Fruit fly (Drosophila melanogaster) whole organism, embryonic: ENCODE measurements around the gene Sap30.

Source experiments
- Antp ChIP-seq: fragments of 200-800 bp; sonication (Bioruptor generic); optimal IDR thresholded peaks from 3 replicates; lab custom pipeline; 2016; ENCODE audit warnings: missing biosample characterization, missing genetic modification characterization
- Atf6 ChIP-seq: fragments of 200-800 bp; sonication (Bioruptor generic); IDR thresholded peaks from 2 replicates; pipeline ENCODE4 v1.3.6; 2022; ENCODE audit warnings: missing biosample characterization, missing genetic modification characterization
- CG10654 ChIP-seq: fragments of 200-800 bp; sonication (Bioruptor generic); optimal IDR thresholded peaks from 2 replicates; lab custom pipeline; 2016; ENCODE audit warnings: missing biosample characterization, missing genetic modification characterization
- CG11247 ChIP-seq: fragments of 200-800 bp; sonication (Bioruptor generic); IDR thresholded peaks from 2 replicates; pipeline ENCODE4 v1.3.6; 2022; ENCODE audit warnings: missing biosample characterization, missing genetic modification characterization
- CG13296 ChIP-seq: fragments of 200-800 bp; sonication (Bioruptor generic); optimal IDR thresholded peaks from 3 replicates; lab custom pipeline; 2018; ENCODE audit warnings: missing biosample characterization, mild to moderate bottlenecking, missing genetic modification characterization
- CG13424 ChIP-seq: fragments of 200-800 bp; sonication (Bioruptor generic); optimal IDR thresholded peaks from 2 replicates; lab custom pipeline; 2019; ENCODE audit warnings: missing biosample characterization, mild to moderate bottlenecking, missing genetic modification characterization, moderate library complexity
- CG14965 ChIP-seq: fragments of 200-800 bp; sonication (Bioruptor generic); optimal IDR thresholded peaks from 2 replicates; lab custom pipeline; 2016; ENCODE audit warnings: missing biosample characterization, missing genetic modification characterization, borderline replicate concordance
- CG17328 ChIP-seq: fragments of 200-800 bp; sonication (Bioruptor generic); IDR thresholded peaks from 2 replicates; pipeline ENCODE4 v1.3.6; 2022; ENCODE audit warnings: missing biosample characterization, missing genetic modification characterization
- CG2678 ChIP-seq: fragments of 200-800 bp; sonication (Bioruptor generic); optimal IDR thresholded peaks from 3 replicates; lab custom pipeline; 2019; ENCODE audit warnings: missing biosample characterization, mild to moderate bottlenecking, missing genetic modification characterization, moderate library complexity
- CG2889 ChIP-seq: fragments of 200-800 bp; sonication (Bioruptor generic); IDR thresholded peaks from 3 replicates; pipeline ENCODE4 v1.3.6; 2022; ENCODE audit warnings: missing biosample characterization, missing genetic modification characterization
- CG31224 ChIP-seq: fragments of 200-800 bp; sonication (Bioruptor generic); IDR thresholded peaks from 2 replicates; pipeline ENCODE4 v1.3.6; 2022; ENCODE audit warnings: missing biosample characterization, missing genetic modification characterization
- CG31365 ChIP-seq: fragments of 200-800 bp; sonication (Bioruptor generic); optimal IDR thresholded peaks from 2 replicates; lab custom pipeline; 2018; ENCODE audit warnings: missing biosample characterization, mild to moderate bottlenecking, missing genetic modification characterization
- CG31441 ChIP-seq: fragments of 200-800 bp; sonication (Bioruptor generic); IDR thresholded peaks from 2 replicates; pipeline ENCODE4 v1.3.6; 2022; ENCODE audit warnings: missing biosample characterization, missing genetic modification characterization
- CG33213 ChIP-seq: fragments of 200-800 bp; sonication (Bioruptor generic); optimal IDR thresholded peaks from 3 replicates; lab custom pipeline; 2016; ENCODE audit warnings: missing biosample characterization, missing genetic modification characterization
- CG4730 ChIP-seq: fragments of 200-800 bp; sonication (Bioruptor generic); IDR thresholded peaks from 2 replicates; pipeline ENCODE4 v1.3.6; 2022; ENCODE audit warnings: missing biosample characterization, missing genetic modification characterization
- CG6854 ChIP-seq: fragments of 200-800 bp; sonication (Bioruptor generic); optimal IDR thresholded peaks from 3 replicates; lab custom pipeline; 2017; ENCODE audit warnings: missing biosample characterization, mild to moderate bottlenecking, missing genetic modification characterization
- CG7357 ChIP-seq: fragments of 200-800 bp; sonication (Bioruptor generic); IDR thresholded peaks from 3 replicates; pipeline ENCODE4 v1.3.6; 2022; ENCODE audit warnings: missing biosample characterization, missing genetic modification characterization
- CG7745 ChIP-seq: fragments of 200-800 bp; sonication (Bioruptor generic); optimal IDR thresholded peaks from 2 replicates; lab custom pipeline; 2018; ENCODE audit warnings: missing biosample characterization, mild to moderate bottlenecking, missing genetic modification characterization, moderate library complexity
- CG7839 ChIP-seq: fragments of 200-800 bp; sonication (Bioruptor generic); optimal IDR thresholded peaks from 3 replicates; lab custom pipeline; 2018; ENCODE audit warnings: missing biosample characterization, mild to moderate bottlenecking, missing genetic modification characterization, moderate library complexity
- CTCF ChIP-seq: fragments of 200-800 bp; sonication (Bioruptor generic); optimal IDR thresholded peaks from 2 replicates; lab custom pipeline; 2017; ENCODE audit warnings: missing biosample characterization, mild to moderate bottlenecking, missing genetic modification characterization, moderate library complexity
- Doc3 ChIP-seq: fragments of 200-800 bp; sonication (Bioruptor generic); IDR thresholded peaks from 3 replicates; pipeline ENCODE4 v1.3.6; 2022; ENCODE audit warnings: missing biosample characterization, missing genetic modification characterization; ENCODE audit not compliant: partially characterized antibody
- Drgx ChIP-seq: fragments of 200-800 bp; sonication (Bioruptor generic); IDR thresholded peaks from 2 replicates; pipeline ENCODE4 v1.3.6; 2022; ENCODE audit warnings: missing biosample characterization, missing genetic modification characterization
- Elba2 ChIP-seq: fragments of 200-800 bp; sonication (Bioruptor generic); optimal IDR thresholded peaks from 3 replicates; lab custom pipeline; 2016; ENCODE audit warnings: missing biosample characterization, missing genetic modification characterization
- HHEX ChIP-seq: fragments of 200-800 bp; sonication (Bioruptor generic); optimal IDR thresholded peaks from 3 replicates; lab custom pipeline; 2017; ENCODE audit warnings: missing biosample characterization, mild to moderate bottlenecking, missing genetic modification characterization, missing genetic modification reagents
- Hr3 ChIP-seq: fragments of 200-800 bp; sonication (Bioruptor generic); optimal IDR thresholded peaks from 3 replicates; lab custom pipeline; 2016; ENCODE audit warnings: missing biosample characterization, missing genetic modification characterization
- Max ChIP-seq: fragments of 200-800 bp; sonication (Bioruptor generic); optimal IDR thresholded peaks from 2 replicates; lab custom pipeline; 2016; ENCODE audit warnings: missing biosample characterization, mild to moderate bottlenecking, missing genetic modification characterization
- Oaz ChIP-seq: fragments of 200-800 bp; sonication (Bioruptor generic); IDR thresholded peaks from 2 replicates; pipeline ENCODE4 v1.3.6; 2022; ENCODE audit warnings: missing biosample characterization, missing genetic modification characterization
- Sin3A ChIP-seq: fragments of >200 bp; optimal IDR thresholded peaks from 2 replicates; lab custom pipeline; 2018
- Six4 ChIP-seq: fragments of 200-800 bp; sonication (Bioruptor generic); optimal IDR thresholded peaks from 2 replicates; lab custom pipeline; 2016; ENCODE audit warnings: missing biosample characterization, missing genetic modification characterization
- Sox102F ChIP-seq: fragments of 200-800 bp; sonication (Bioruptor generic); optimal IDR thresholded peaks from 2 replicates; lab custom pipeline; 2018; ENCODE audit warnings: missing biosample characterization, mild to moderate bottlenecking, missing genetic modification characterization, moderate library complexity
- bigmax ChIP-seq: fragments of 200-800 bp; sonication (Bioruptor generic); optimal IDR thresholded peaks from 2 replicates; lab custom pipeline; 2018; ENCODE audit warnings: missing biosample characterization, mild to moderate bottlenecking, missing genetic modification characterization
- bsh ChIP-seq, 2 experiments: fragments of 200-800 bp; sonication (Bioruptor generic); optimal IDR thresholded peaks; 2 replicates each; lab custom pipeline; 2017 to 2018; ENCODE audit warnings: mild to moderate bottlenecking in 2 of 2, missing biosample characterization in 2 of 2, missing genetic modification characterization in 2 of 2, moderate library complexity in 1 of 2
- caup ChIP-seq: fragments of 200-800 bp; sonication (Bioruptor generic); optimal IDR thresholded peaks from 3 replicates; lab custom pipeline; 2017; ENCODE audit warnings: missing biosample characterization, mild to moderate bottlenecking, missing genetic modification characterization, moderate library complexity; ENCODE audit not compliant: severe bottlenecking
- cg ChIP-seq: fragments of 200-800 bp; sonication (Bioruptor generic); optimal IDR thresholded peaks from 3 replicates; lab custom pipeline; 2019; ENCODE audit warnings: missing biosample characterization, mild to moderate bottlenecking, missing genetic modification characterization, moderate library complexity
- crp ChIP-seq, 2 experiments: fragments of 200-800 bp; sonication (Bioruptor generic); optimal IDR thresholded peaks; 2 replicates in 1 of 2; 3 replicates in 1 of 2; lab custom pipeline; 2017; ENCODE audit warnings: missing biosample characterization in 2 of 2, missing genetic modification characterization in 2 of 2, mild to moderate bottlenecking in 1 of 2, moderate library complexity in 1 of 2
- dm ChIP-seq: fragments of 200-800 bp; sonication (Bioruptor generic); optimal IDR thresholded peaks from 3 replicates; lab custom pipeline; 2016; ENCODE audit warnings: missing biosample characterization, missing genetic modification characterization
- fd102C ChIP-seq: fragments of 200-800 bp; sonication (Bioruptor generic); optimal IDR thresholded peaks from 2 replicates; lab custom pipeline; 2018; ENCODE audit warnings: missing biosample characterization, mild to moderate bottlenecking, missing genetic modification characterization, moderate library complexity
- gce ChIP-seq: fragments of 200-800 bp; sonication (Bioruptor generic); IDR thresholded peaks from 3 replicates; pipeline ENCODE4 v1.3.6; 2022; ENCODE audit warnings: missing biosample characterization, missing genetic modification characterization
- gem ChIP-seq: fragments of 200-800 bp; sonication (Bioruptor generic); optimal IDR thresholded peaks from 2 replicates; lab custom pipeline; 2019; ENCODE audit warnings: missing biosample characterization, mild to moderate bottlenecking, missing genetic modification characterization, moderate library complexity
- grau ChIP-seq: fragments of 200-800 bp; optimal IDR thresholded peaks from 3 replicates; lab custom pipeline; 2019; ENCODE audit warnings: missing biosample characterization, mild to moderate bottlenecking, missing genetic modification characterization, moderate library complexity
- lab ChIP-seq: fragments of 200-800 bp; sonication (Bioruptor generic); optimal IDR thresholded peaks from 3 replicates; lab custom pipeline; 2017; ENCODE audit warnings: missing biosample characterization, missing genetic modification characterization, mild to moderate bottlenecking, moderate library complexity, missing genetic modification reagents
- lmd ChIP-seq: fragments of 200-800 bp; sonication (Bioruptor generic); IDR thresholded peaks from 2 replicates; pipeline ENCODE4 v1.3.6; 2022; ENCODE audit warnings: missing biosample characterization, missing genetic modification characterization
- nom ChIP-seq: fragments of 200-800 bp; sonication (Bioruptor generic); optimal IDR thresholded peaks from 2 replicates; lab custom pipeline; 2017; ENCODE audit warnings: missing biosample characterization, missing genetic modification characterization, mild to moderate bottlenecking, moderate library complexity, missing genetic modification reagents
- peb ChIP-seq: fragments of 200-800 bp; sonication (Bioruptor generic); IDR thresholded peaks from 2 replicates; pipeline ENCODE4 v1.3.6; 2022; ENCODE audit warnings: missing biosample characterization, missing genetic modification characterization
- phol ChIP-seq: fragments of 200-800 bp; sonication (Bioruptor generic); optimal IDR thresholded peaks from 3 replicates; lab custom pipeline; 2018; ENCODE audit warnings: missing biosample characterization, mild to moderate bottlenecking, missing genetic modification characterization, moderate library complexity
- ro ChIP-seq: fragments of 200-800 bp; sonication (Bioruptor generic); IDR thresholded peaks from 2 replicates; pipeline ENCODE4 v1.3.6; 2022; ENCODE audit warnings: missing biosample characterization, missing genetic modification characterization
- row ChIP-seq: fragments of 200-800 bp; sonication (Bioruptor generic); IDR thresholded peaks from 3 replicates; pipeline ENCODE4 v1.3.6; 2022; ENCODE audit warnings: missing biosample characterization, missing genetic modification characterization
- salm ChIP-seq: fragments of 200-800 bp; sonication (Bioruptor generic); optimal IDR thresholded peaks from 2 replicates; lab custom pipeline; 2018; ENCODE audit warnings: missing biosample characterization, mild to moderate bottlenecking, missing genetic modification characterization
- sd ChIP-seq: fragments of 200-800 bp; sonication (Bioruptor generic); optimal IDR thresholded peaks from 3 replicates; lab custom pipeline; 2018; ENCODE audit warnings: missing biosample characterization, mild to moderate bottlenecking, missing genetic modification characterization, moderate library complexity
- sens-2 ChIP-seq: fragments of 200-800 bp; sonication (Bioruptor generic); IDR thresholded peaks from 2 replicates; pipeline ENCODE4 v1.3.6; 2022; ENCODE audit warnings: missing biosample characterization, missing genetic modification characterization
- sob ChIP-seq: fragments of 200-800 bp; sonication (Bioruptor generic); IDR thresholded peaks from 2 replicates; pipeline ENCODE4 v1.3.6; 2022; ENCODE audit warnings: missing biosample characterization, missing genetic modification characterization
- unc-4 ChIP-seq: fragments of 200-800 bp; sonication (Bioruptor generic); IDR thresholded peaks from 2 replicates; pipeline ENCODE4 v1.3.6; 2022; ENCODE audit warnings: missing biosample characterization, missing genetic modification characterization; ENCODE audit not compliant: partially characterized antibody

Gene Sap30

dm6 chrX:16768770-16769169 is 18.3 kb upstream of the Sap30 start (continued):
- TF ChIP-seq CG10654 (GFP tag; lab: Kevin White, UChicago) = no peak
- no peak for TF ChIP-seq sob (GFP tag; lab: Robert Waterston, UW)
- TF ChIP-seq CG7839 (tag; lab: Kevin White, UChicago) = peak; percentile 56
- TF ChIP-seq dm = no peak
- TF ChIP-seq CG33213 (GFP tag; lab: Kevin White, UChicago) = no peak
- no peak for TF ChIP-seq CG14965
- peak; percentile 20 for TF ChIP-seq lab (GFP tag; lab: Kevin White, UChicago)
- TF ChIP-seq CG2678 (tag; lab: Kevin White, UChicago) = peak; percentile 52
- TF ChIP-seq gce (GFP tag; lab: Robert Waterston, UW) = no peak
- no peak for TF ChIP-seq Atf6 (GFP tag; lab: Robert Waterston, UW)
- peak; percentile 18 for TF ChIP-seq CG13296
- TF ChIP-seq CG2889 (GFP tag; lab: Robert Waterston, UW) = no peak
- no peak for TF ChIP-seq fd102C (GFP tag; lab: Kevin White, UChicago)
- no peak for TF ChIP-seq CG4730 (GFP tag; lab: Robert Waterston, UW)
- TF ChIP-seq CG13424 = peak; percentile 14
- no peak for TF ChIP-seq CG17328 (GFP tag; lab: Robert Waterston, UW)
- TF ChIP-seq cg (GFP tag; lab: Kevin White, UChicago) = no peak
- TF ChIP-seq salm = no peak
- no peak for TF ChIP-seq Max (GFP tag; lab: Kevin White, UChicago)
- no peak for TF ChIP-seq Six4 (GFP tag; lab: Kevin White, UChicago)
- no peak for TF ChIP-seq caup (GFP tag; lab: Kevin White, UChicago)
- no peak for TF ChIP-seq CG11247
- no peak for TF ChIP-seq CG7357 (GFP tag; lab: Robert Waterston, UW)
- TF ChIP-seq CG31441 (GFP tag; lab: Robert Waterston, UW) = no peak
- TF ChIP-seq Elba2 (GFP tag; lab: Kevin White, UChicago) = no peak
- TF ChIP-seq bigmax (GFP tag; lab: Kevin White, UChicago) = no peak
- TF ChIP-seq peb = no peak
- peak in 1 of 2 experiments; percentile 42 for TF ChIP-seq bsh (GFP tag; optimal IDR thresholded peaks at IDR 0.05; lab: Kevin White, UChicago)
- TF ChIP-seq CG6854 (GFP tag; lab: Kevin White, UChicago) = no peak
- no peak for TF ChIP-seq crp (GFP tag; optimal IDR thresholded peaks at IDR 0.05; lab: Kevin White, UChicago)
- TF ChIP-seq CTCF (GFP tag; lab: Kevin White, UChicago) = no peak
- TF ChIP-seq Doc3 = no peak
- peak; percentile 42 for TF ChIP-seq gem (tag; lab: Kevin White, UChicago)
- TF ChIP-seq phol = peak; percentile 32
- TF ChIP-seq Sox102F (GFP tag; lab: Kevin White, UChicago) = peak; percentile 24
- TF ChIP-seq lmd (GFP tag; lab: Robert Waterston, UW) = no peak
- no peak for TF ChIP-seq unc-4 (GFP tag; lab: Robert Waterston, UW)
- no peak for TF ChIP-seq sd (tag; lab: Kevin White, UChicago)
- no peak for TF ChIP-seq Drgx
- TF ChIP-seq grau = peak; percentile 33
- TF ChIP-seq Sin3A (lab: Kevin White, UChicago) = no peak
- no peak for TF ChIP-seq sens-2
- no peak for TF ChIP-seq CG31224 (GFP tag; lab: Robert Waterston, UW)
- no peak for TF ChIP-seq Oaz
- no peak for TF ChIP-seq CG31365 (tag; lab: Kevin White, UChicago)
- no peak for TF ChIP-seq CG7745
- TF ChIP-seq nom (GFP tag; lab: Kevin White, UChicago) = no peak
- TF ChIP-seq ro (GFP tag; lab: Robert Waterston, UW) = no peak
- TF ChIP-seq HHEX (GFP tag; lab: Kevin White, UChicago) = peak; percentile 15
- TF ChIP-seq Hr3 = peak; percentile 39
- peak; percentile 14; the same call in 1 of the 3 replicates for TF ChIP-seq row (GFP tag; lab: Robert Waterston, UW)
- TF ChIP-seq Antp (GFP tag; lab: Kevin White, UChicago) = no peak
